Worm (Caenorhabditis elegans) whole organism, L4 larva: ENCODE measurements around the gene ZK512.2.

Experiments
- hlh-30 ChIP-seq: sonication (generic microtip); optimal IDR thresholded peaks from 2 replicates; lab custom pipeline; 2017; ENCODE audit warnings: antibody characterized with exemption, mild to moderate bottlenecking, missing genetic modification characterization, missing compliant biosample characterization; ENCODE audit not compliant: insufficient read depth
- nhr-11 ChIP-seq: fragments of 150-350 bp; optimal IDR thresholded peaks from 2 replicates; lab custom pipeline; 2014; ENCODE audit warnings: missing biosample characterization, missing genetic modification characterization
- nhr-28 ChIP-seq: fragments of 150-350 bp; optimal IDR thresholded peaks from 2 replicates; lab custom pipeline; 2014; ENCODE audit warnings: missing biosample characterization, missing genetic modification characterization
- php-3 ChIP-seq: fragments of 200-800 bp; sonication (Bioruptor generic); IDR thresholded peaks from 2 replicates; pipeline ENCODE4 v1.3.6; 2022; ENCODE audit warnings: missing genetic modification reagents, missing genetic modification characterization, missing compliant biosample characterization
- saeg-2 ChIP-seq: fragments of 200-800 bp; sonication (Bioruptor generic); IDR thresholded peaks from 2 replicates; pipeline ENCODE4 v1.3.6; 2022; ENCODE audit warnings: missing genetic modification reagents, missing genetic modification characterization, missing compliant biosample characterization

- TF ChIP-seq php-3 (no peak), nhr-28 (tag; lab: Kevin White, UChicago) (no peak), saeg-2 (GFP tag; lab: Robert Waterston, UW) (no peak), hlh-30 (tag; lab: Kevin White, UChicago) (no peak), nhr-11 (no peak)
These were observed 28.1 kb upstream of the ZK512.2 start, which contains the start of gene ina-1 for ce11 chrIII:9172702-9173101.
